Fruit fly (Drosophila melanogaster) whole organism, embryonic: ENCODE results near the gene Sgs5bis.

Experiments used
- ato ChIP-seq: fragments of 200-800 bp; sonication (Bioruptor generic); IDR thresholded peaks from 2 replicates; pipeline ENCODE4 v1.3.6; 2022; ENCODE audit warnings: missing biosample characterization, missing genetic modification characterization; ENCODE audit not compliant: partially characterized antibody
- chinmo ChIP-seq: fragments of 200-800 bp; sonication (Bioruptor generic); IDR thresholded peaks from 4 replicates; pipeline ENCODE4 v1.3.6; 2022; ENCODE audit warnings: missing biosample characterization, missing genetic modification characterization; ENCODE audit not compliant: partially characterized antibody
- p53 ChIP-seq: fragments of 200-800 bp; sonication (Bioruptor generic); optimal IDR thresholded peaks from 2 replicates; lab custom pipeline; 2016; ENCODE audit warnings: missing biosample characterization, missing genetic modification characterization

DNA sequence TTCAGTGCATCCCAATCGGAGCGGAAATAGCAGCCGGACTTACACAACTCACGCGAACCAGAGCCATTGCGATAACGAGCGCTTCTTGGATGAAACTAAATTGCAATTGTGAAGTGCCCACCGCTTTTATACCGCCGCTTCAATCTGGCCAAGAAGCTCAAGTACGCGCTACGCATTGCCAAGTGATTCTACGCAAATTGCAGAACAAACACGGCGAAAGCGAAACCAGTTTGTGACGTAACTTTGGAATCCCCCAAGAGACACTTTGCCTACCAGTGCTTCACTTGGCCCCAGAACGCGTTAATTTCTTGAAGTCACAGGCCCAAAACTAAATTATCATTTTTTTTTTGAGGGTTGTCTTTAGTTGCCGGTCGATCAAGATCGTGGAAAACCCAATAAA lies 17.2 kb downstream of the Sgs5bis start, which contains the start of gene Edg91:
- TF ChIP-seq chinmo (GFP tag; lab: Robert Waterston, UW) (peak; percentile 65; the same call in 1 of the 4 replicates), p53 (GFP tag; lab: Kevin White, UChicago) (no peak), ato (GFP tag; lab: Robert Waterston, UW) (no peak)
